Fruit fly (Drosophila melanogaster) whole organism, adult: ENCODE measurements around the gene CG31103.
A peak's percentile ranks its signal among the peaks of the same experiment; 100 is the strongest.

Source experiments
- CG11617 ChIP-seq: fragments of 200-800 bp; sonication (Bioruptor generic); optimal IDR thresholded peaks from 2 replicates; lab custom pipeline; 2017; ENCODE audit warnings: mild to moderate bottlenecking, missing biosample characterization, missing genetic modification reagents, missing genetic modification characterization
- CG12768 ChIP-seq: fragments of 200-800 bp; sonication (Bioruptor generic); optimal IDR thresholded peaks from 2 replicates; lab custom pipeline; 2017; ENCODE audit warnings: missing biosample characterization, missing genetic modification characterization, mild to moderate bottlenecking, moderate library complexity, missing genetic modification reagents
- CG14711 ChIP-seq: fragments of 200-800 bp; sonication (Bioruptor generic); optimal IDR thresholded peaks from 2 replicates; lab custom pipeline; 2018; ENCODE audit warnings: missing biosample characterization, mild to moderate bottlenecking, missing genetic modification characterization, moderate library complexity
- CG1620 ChIP-seq: fragments of 200-800 bp; sonication (Bioruptor generic); optimal IDR thresholded peaks from 2 replicates; lab custom pipeline; 2016; ENCODE audit warnings: missing biosample characterization, missing genetic modification characterization
- CG33017 ChIP-seq: fragments of 200-800 bp; sonication (Bioruptor generic); optimal IDR thresholded peaks from 2 replicates; lab custom pipeline; 2018; ENCODE audit warnings: missing biosample characterization, mild to moderate bottlenecking, missing genetic modification characterization, moderate library complexity
- CG5204 ChIP-seq: fragments of 200-800 bp; sonication (Bioruptor generic); optimal IDR thresholded peaks from 2 replicates; lab custom pipeline; 2016; ENCODE audit warnings: missing biosample characterization, missing genetic modification characterization
- CG7045 ChIP-seq: fragments of 200-800 bp; sonication (Bioruptor generic); optimal IDR thresholded peaks from 2 replicates; lab custom pipeline; 2017; ENCODE audit warnings: missing biosample characterization, mild to moderate bottlenecking, missing genetic modification characterization
- CG7101 ChIP-seq: fragments of 200-800 bp; sonication (Bioruptor generic); optimal IDR thresholded peaks from 2 replicates; lab custom pipeline; 2018; ENCODE audit warnings: missing biosample characterization, mild to moderate bottlenecking, missing genetic modification characterization, moderate library complexity
- Clk ChIP-seq: fragments of 200-800 bp; sonication (Bioruptor generic); optimal IDR thresholded peaks from 2 replicates; lab custom pipeline; 2017; ENCODE audit warnings: missing biosample characterization, missing genetic modification characterization
- Crg-1 ChIP-seq: fragments of 200-800 bp; sonication (Bioruptor generic); optimal IDR thresholded peaks from 2 replicates; lab custom pipeline; 2016; ENCODE audit warnings: missing biosample characterization, missing genetic modification characterization
- Hr96 ChIP-seq: fragments of 200-800 bp; sonication (Bioruptor generic); optimal IDR thresholded peaks from 2 replicates; lab custom pipeline; 2016; ENCODE audit warnings: missing biosample characterization, missing genetic modification characterization
- Mnt ChIP-seq: fragments of 200-800 bp; sonication (Bioruptor generic); optimal IDR thresholded peaks from 2 replicates; lab custom pipeline; 2016; ENCODE audit warnings: missing biosample characterization, mild to moderate bottlenecking, missing genetic modification characterization
- bab1 ChIP-seq: fragments of 200-800 bp; sonication (Bioruptor generic); optimal IDR thresholded peaks from 3 replicates; lab custom pipeline; 2019; ENCODE audit warnings: missing biosample characterization, mild to moderate bottlenecking, missing genetic modification characterization, moderate library complexity
- cic ChIP-seq: fragments of 200-800 bp; sonication (Bioruptor generic); optimal IDR thresholded peaks from 2 replicates; lab custom pipeline; 2017; ENCODE audit warnings: missing biosample characterization, mild to moderate bottlenecking, missing genetic modification characterization, moderate library complexity
- cnc ChIP-seq, 2 experiments: fragments of >200 bp; optimal IDR thresholded peaks; 2 replicates each; lab custom pipeline; 2017
- kay ChIP-seq: fragments of 200-800 bp; sonication (Bioruptor generic); peaks from one replicate; lab custom pipeline; 2016; ENCODE audit warnings: missing biosample characterization, missing genetic modification characterization, borderline replicate concordance
- ovo ChIP-seq: fragments of 200-800 bp; sonication (Bioruptor generic); optimal IDR thresholded peaks from 2 replicates; lab custom pipeline; 2016; ENCODE audit warnings: missing biosample characterization, missing genetic modification characterization
- pad ChIP-seq: fragments of 200-800 bp; sonication (Bioruptor generic); optimal IDR thresholded peaks from 3 replicates; lab custom pipeline; 2017; ENCODE audit warnings: missing biosample characterization, missing genetic modification characterization, mild to moderate bottlenecking, moderate library complexity, missing genetic modification reagents
- tj ChIP-seq: fragments of 200-800 bp; sonication (Bioruptor generic); optimal IDR thresholded peaks from 3 replicates; lab custom pipeline; 2017; ENCODE audit warnings: missing biosample characterization, mild to moderate bottlenecking, missing genetic modification characterization, moderate library complexity
- toe ChIP-seq: fragments of 200-800 bp; sonication (Bioruptor generic); optimal IDR thresholded peaks from 2 replicates; lab custom pipeline; 2016; ENCODE audit warnings: missing biosample characterization, missing genetic modification characterization

Gene CG31103

DNA sequence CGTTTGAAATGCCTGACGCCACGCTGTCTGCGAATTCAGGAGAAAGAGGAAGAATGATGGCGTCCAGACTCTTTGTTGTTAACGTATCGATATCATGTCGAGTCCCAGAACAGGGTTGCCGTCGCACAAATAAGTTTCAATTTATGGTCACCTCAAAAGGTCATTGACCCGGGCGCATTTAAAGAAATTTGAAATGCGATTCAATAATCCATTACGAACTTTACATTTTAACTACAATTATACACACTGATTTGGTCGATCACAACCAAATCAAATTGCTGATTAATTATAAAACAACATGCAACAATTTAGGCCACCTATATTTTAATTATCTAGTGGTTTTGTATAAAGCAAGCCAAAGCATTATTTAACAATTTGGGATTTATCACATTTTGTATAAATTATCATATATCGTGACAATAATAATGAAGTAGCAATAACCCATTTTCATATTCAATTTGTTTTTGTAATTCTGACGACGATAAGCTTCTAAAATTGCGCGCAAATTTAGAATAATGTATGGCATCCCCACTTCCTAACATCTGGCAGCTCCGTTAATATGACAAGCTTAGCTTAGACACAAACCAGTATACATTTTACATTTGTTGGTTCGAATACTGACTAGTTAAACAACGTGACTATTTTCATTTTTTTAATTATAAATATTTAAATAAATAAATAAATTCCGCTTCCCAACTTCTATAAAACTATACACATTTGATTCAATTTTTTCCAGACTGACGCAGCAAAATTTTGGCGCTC is 26.1 kb downstream of the CG31103 start, which contains the start of gene bam:
Gene bam (minus strand): TSS at position 58 of the 762 bp plus-strand sequence.
- TF ChIP-seq CG14711 (peak; percentile 67), cic (GFP tag; lab: Kevin White, UChicago) (no peak), kay (GFP tag; lab: Kevin White, UChicago) (peak; percentile 71), Crg-1 (GFP tag; lab: Kevin White, UChicago) (peak; percentile 53), ovo (GFP tag; lab: Kevin White, UChicago) (no peak), Mnt (GFP tag; lab: Kevin White, UChicago) (peak; percentile 44), bab1 (GFP tag; lab: Kevin White, UChicago) (peak; percentile 44)

DNA sequence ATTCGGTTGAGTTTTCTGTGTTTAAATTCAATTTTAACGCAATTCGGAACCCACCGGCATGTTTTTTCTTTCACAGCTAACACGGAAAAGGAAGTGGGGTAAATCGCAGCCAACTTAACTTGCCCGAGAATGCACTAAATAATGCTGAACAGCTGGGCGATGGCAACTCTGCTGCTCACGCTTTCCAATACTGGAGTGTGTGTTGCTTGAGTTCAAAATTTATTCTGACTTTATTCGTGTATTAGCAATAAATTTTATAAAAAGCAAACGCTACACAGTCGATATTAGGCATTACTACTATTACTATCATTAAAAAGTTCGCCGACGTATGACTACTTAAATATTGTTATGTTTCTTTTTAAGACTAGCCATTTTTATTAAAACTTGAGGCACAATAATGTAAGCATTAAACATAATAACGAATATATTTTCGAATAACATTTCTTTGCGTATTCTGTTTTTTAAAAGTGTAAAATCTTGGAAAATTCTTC is 28.3 kb downstream of the CG31103 start, which contains the start of the genes RpS27 and Nup37:
Gene RpS27 (minus strand): TSS at position 136 of the 491 bp plus-strand sequence.
Gene Nup37 (plus strand): TSS at position 280 of the 491 bp plus-strand sequence.
- TF ChIP-seq toe (GFP tag; lab: Kevin White, UChicago) (peak; percentile 98), pad (peak; percentile 95), CG12768 (GFP tag; lab: Kevin White, UChicago) (peak; percentile 98), CG5204 (peak; percentile 97), cnc (optimal IDR thresholded peaks at IDR 0.05; lab: Kevin White, UChicago) (no peak), Mnt (GFP tag; lab: Kevin White, UChicago) (peak; percentile 98), Hr96 (GFP tag; lab: Kevin White, UChicago) (peak; percentile 99), Clk (GFP tag; lab: Kevin White, UChicago) (peak; percentile 95), Crg-1 (GFP tag; lab: Kevin White, UChicago) (peak; percentile 100), tj (GFP tag; lab: Kevin White, UChicago) (peak; percentile 85), CG33017 (tag; lab: Kevin White, UChicago) (peak; percentile 94), CG1620 (GFP tag; lab: Kevin White, UChicago) (peak; percentile 100), cic (GFP tag; lab: Kevin White, UChicago) (peak; percentile 93), CG14711 (peak; percentile 97), CG7045 (peak; percentile 98), ovo (GFP tag; lab: Kevin White, UChicago) (peak; percentile 100), kay (GFP tag; lab: Kevin White, UChicago) (peak; percentile 86), bab1 (GFP tag; lab: Kevin White, UChicago) (peak; percentile 96), CG7101 (tag; lab: Kevin White, UChicago) (peak; percentile 99), CG11617 (peak; percentile 99)

DNA sequence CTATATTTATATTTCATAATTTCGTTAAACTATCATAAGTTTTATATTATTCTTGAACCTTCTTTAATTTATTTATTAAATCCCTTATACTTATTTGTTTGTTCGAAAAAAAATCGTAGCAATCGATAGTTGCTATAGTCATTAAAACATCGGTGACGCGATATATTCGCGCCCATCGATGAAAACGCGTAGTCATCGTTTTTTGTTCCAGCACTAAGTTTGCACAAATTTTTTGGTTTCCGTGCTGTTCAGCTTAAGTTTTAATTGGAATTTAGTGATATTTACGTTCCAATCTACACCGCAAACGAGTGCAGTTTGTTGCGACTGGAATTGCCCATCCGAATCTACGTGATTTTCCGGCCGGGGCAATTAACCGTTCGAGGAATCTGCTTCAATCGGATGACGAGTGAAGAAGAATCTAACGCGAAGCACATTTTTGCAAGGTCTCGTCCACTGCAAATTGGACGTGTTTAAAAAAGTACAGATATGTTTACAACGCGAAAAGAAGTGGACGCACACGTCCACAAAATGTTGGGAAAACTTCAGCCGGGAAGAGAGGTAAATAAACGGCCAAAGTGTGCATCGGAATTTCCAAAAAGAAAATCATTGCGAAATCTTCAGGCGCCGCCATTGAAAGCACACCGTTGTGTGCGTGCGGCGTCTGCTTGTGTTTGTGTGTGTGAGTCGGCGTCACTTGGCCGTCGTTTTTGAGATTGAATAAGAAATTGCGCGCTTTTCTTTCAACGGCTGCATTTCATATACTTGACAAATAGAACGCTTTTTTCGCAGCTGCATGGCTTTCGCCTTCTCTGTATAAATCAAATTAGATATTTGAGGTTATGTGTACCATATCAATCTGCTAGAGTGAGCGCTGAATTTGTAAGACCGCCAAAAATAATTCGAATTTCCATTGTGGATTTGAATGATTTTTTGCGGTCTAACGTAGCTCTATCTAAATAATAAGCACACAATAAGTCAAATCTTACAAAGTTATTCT is 30.3 kb downstream of the CG31103 start, which contains the start of gene Nup358:
Gene Nup358 (plus strand): TSS at position 204 of the 997 bp plus-strand sequence.
- no peak for TF ChIP-seq Hr96 (GFP tag; lab: Kevin White, UChicago)
- TF ChIP-seq CG12768 (GFP tag; lab: Kevin White, UChicago): no peak
- TF ChIP-seq Mnt (GFP tag; lab: Kevin White, UChicago): peak; percentile 49
- peak; percentile 20 to 70 for TF ChIP-seq cnc (optimal IDR thresholded peaks at IDR 0.05; lab: Kevin White, UChicago)
- no peak for TF ChIP-seq toe (GFP tag; lab: Kevin White, UChicago)
- no peak for TF ChIP-seq pad
- peak; percentile 40 for TF ChIP-seq CG1620 (GFP tag; lab: Kevin White, UChicago)
- no peak for TF ChIP-seq cic (GFP tag; lab: Kevin White, UChicago)
- no peak for TF ChIP-seq Clk (GFP tag; lab: Kevin White, UChicago)
- TF ChIP-seq kay (GFP tag; lab: Kevin White, UChicago): no peak
- peak; percentile 30 for TF ChIP-seq CG11617
- no peak for TF ChIP-seq CG7045
- TF ChIP-seq tj (GFP tag; lab: Kevin White, UChicago): peak; percentile 98
- TF ChIP-seq Crg-1 (GFP tag; lab: Kevin White, UChicago): no peak
- no peak for TF ChIP-seq CG5204
- no peak for TF ChIP-seq CG33017 (tag; lab: Kevin White, UChicago)
- peak; percentile 28 for TF ChIP-seq CG7101 (tag; lab: Kevin White, UChicago)
- peak; percentile 4 for TF ChIP-seq ovo (GFP tag; lab: Kevin White, UChicago)
- TF ChIP-seq bab1 (GFP tag; lab: Kevin White, UChicago): peak; percentile 43

DNA sequence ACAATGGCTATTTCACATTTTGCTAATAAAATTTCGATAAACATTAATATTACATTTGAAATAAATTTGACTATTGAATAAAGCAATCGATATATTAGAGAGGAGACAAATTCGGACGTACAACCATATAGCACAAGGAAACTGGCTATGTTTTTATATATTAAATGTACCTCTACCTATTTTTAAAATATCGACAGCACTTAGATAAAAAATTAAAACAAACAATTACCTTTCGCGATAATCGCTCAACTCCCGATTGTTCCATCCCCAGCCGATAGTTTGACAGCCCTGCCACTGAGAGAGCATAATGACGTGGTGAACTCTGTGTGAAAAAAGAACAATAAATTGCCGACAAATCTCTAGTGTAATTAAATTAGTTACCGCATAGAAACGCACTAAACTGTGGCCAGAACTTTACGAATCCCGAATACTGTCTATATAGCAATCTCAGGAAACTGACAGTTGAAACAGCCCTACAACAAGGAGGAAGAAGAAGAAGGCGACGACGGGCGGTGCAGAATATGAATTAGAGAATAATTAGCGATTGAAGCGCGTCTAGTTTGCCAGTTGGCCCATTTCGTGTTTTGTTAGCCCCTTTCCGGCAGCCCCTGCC is 39.6 kb downstream of the CG31103 start, which contains the start of gene CG11857:
Gene CG11857 (plus strand): TSS at position 271 of the 613 bp plus-strand sequence.
- peak; percentile 98 for TF ChIP-seq CG7101 (tag; lab: Kevin White, UChicago)
- TF ChIP-seq CG12768 (GFP tag; lab: Kevin White, UChicago): peak; percentile 98
- no peak for TF ChIP-seq CG5204
- TF ChIP-seq cnc (optimal IDR thresholded peaks at IDR 0.05; lab: Kevin White, UChicago): no peak
- peak; percentile 94 for TF ChIP-seq ovo (GFP tag; lab: Kevin White, UChicago)
- TF ChIP-seq pad: peak; percentile 89
- peak; percentile 98 for TF ChIP-seq Crg-1 (GFP tag; lab: Kevin White, UChicago)
- TF ChIP-seq CG7045: peak; percentile 97
- TF ChIP-seq cic (GFP tag; lab: Kevin White, UChicago): peak; percentile 84
- TF ChIP-seq Hr96 (GFP tag; lab: Kevin White, UChicago): peak; percentile 98
- no peak for TF ChIP-seq kay (GFP tag; lab: Kevin White, UChicago)
- TF ChIP-seq CG14711: peak; percentile 94
- peak; percentile 95 for TF ChIP-seq CG33017 (tag; lab: Kevin White, UChicago)
- peak; percentile 87 for TF ChIP-seq tj (GFP tag; lab: Kevin White, UChicago)
- peak; percentile 99 for TF ChIP-seq toe (GFP tag; lab: Kevin White, UChicago)
- peak; percentile 98 for TF ChIP-seq bab1 (GFP tag; lab: Kevin White, UChicago)
- TF ChIP-seq Mnt (GFP tag; lab: Kevin White, UChicago): peak; percentile 92
- TF ChIP-seq Clk (GFP tag; lab: Kevin White, UChicago): peak; percentile 98
- TF ChIP-seq CG11617: peak; percentile 97
- TF ChIP-seq CG1620 (GFP tag; lab: Kevin White, UChicago): peak; percentile 99
